Fruit fly (Drosophila melanogaster): ENCODE results near the gene AkhR.
A peak's percentile ranks its signal among the peaks of the same experiment; 100 is the strongest.

The AkhR gene

DNA sequence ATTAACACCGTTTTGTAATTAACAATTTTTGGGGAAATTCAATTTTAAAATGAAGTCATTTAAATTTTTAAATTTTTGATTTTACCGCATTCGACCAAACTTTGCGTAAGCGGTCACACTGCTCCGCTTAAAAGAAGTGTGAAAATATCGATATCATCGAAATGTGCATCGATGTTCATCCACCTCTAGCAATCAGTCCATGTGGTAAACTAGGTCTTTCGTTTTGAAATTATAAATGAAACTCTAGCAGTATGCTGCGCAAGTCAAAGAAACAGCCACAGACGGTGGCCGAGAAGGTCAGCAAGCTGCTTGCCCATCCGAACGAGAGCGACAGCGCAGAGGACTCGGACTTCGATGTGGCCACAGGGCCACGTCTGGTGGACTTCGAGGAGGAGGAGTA is 1.5 kb upstream of the AkhR start, which contains the start of gene Aatf (continued):
- no peak for TF ChIP-seq dpn (GFP tag; optimal IDR thresholded peaks at IDR 0.05)
- TF ChIP-seq CG4424 (GFP tag; optimal IDR thresholded peaks at IDR 0.05) = no peak
- no peak for TF ChIP-seq CG14014 (GFP tag; IDR thresholded peaks at IDR 0.05)
- no peak for TF ChIP-seq HLH3B (GFP tag; IDR thresholded peaks at IDR 0.05)
- TF ChIP-seq pb (GFP tag; optimal IDR thresholded peaks at IDR 0.05) = no peak
- no peak for TF ChIP-seq Dip2 (GFP tag; IDR thresholded peaks at IDR 0.05)
- no peak for TF ChIP-seq CTCF (GFP tag; optimal IDR thresholded peaks at IDR 0.05)
- no peak for TF ChIP-seq Rx (GFP tag; IDR thresholded peaks at IDR 0.05)
- no peak for TF ChIP-seq CG18619 (GFP tag; optimal IDR thresholded peaks at IDR 0.05)
- TF ChIP-seq az2 (GFP tag; optimal IDR thresholded peaks at IDR 0.05) = no peak
- no peak for TF ChIP-seq CG11696 (GFP tag; IDR thresholded peaks at IDR 0.05)
- no peak for TF ChIP-seq CG11247 (GFP tag; IDR thresholded peaks at IDR 0.05)
- TF ChIP-seq org-1 (GFP tag; optimal IDR thresholded peaks at IDR 0.05) = no peak
- no peak for TF ChIP-seq CG17359 (tag; optimal IDR thresholded peaks at IDR 0.05)
- no peak for TF ChIP-seq CG7987 (GFP tag; optimal IDR thresholded peaks at IDR 0.05)
- TF ChIP-seq CG13775 (GFP tag; optimal IDR thresholded peaks at IDR 0.05) = no peak
- peak; percentile 66 for TF ChIP-seq Max (GFP tag; optimal IDR thresholded peaks at IDR 0.05)
- no peak for TF ChIP-seq cwo (GFP tag; optimal IDR thresholded peaks at IDR 0.05)
- no peak for TF ChIP-seq CHES-1-like (GFP tag; optimal IDR thresholded peaks at IDR 0.05)
- no peak for TF ChIP-seq CG4282 (GFP tag; optimal IDR thresholded peaks at IDR 0.05)
- no peak for TF ChIP-seq Ada2b (GFP tag; IDR thresholded peaks at IDR 0.05)
- no peak for TF ChIP-seq CG10366 (GFP tag; IDR thresholded peaks at IDR 0.05)
- TF ChIP-seq gcm (GFP tag; optimal IDR thresholded peaks at IDR 0.05) = no peak
- TF ChIP-seq slp2 (GFP tag; optimal IDR thresholded peaks at IDR 0.05) = no peak
- no peak for TF ChIP-seq onecut (GFP tag; IDR thresholded peaks at IDR 0.05)
- TF ChIP-seq CG18262 (tag; optimal IDR thresholded peaks at IDR 0.05) = no peak
- TF ChIP-seq CG17186 (GFP tag; optimal IDR thresholded peaks at IDR 0.05) = peak; percentile 72
- no peak for TF ChIP-seq CrebB (tag; optimal IDR thresholded peaks at IDR 0.05)
- TF ChIP-seq phol (tag; optimal IDR thresholded peaks at IDR 0.05) = peak; percentile 37
- no peak for TF ChIP-seq Xrp1 (GFP tag; IDR thresholded peaks at IDR 0.05)
- TF ChIP-seq ap (GFP tag; IDR thresholded peaks at IDR 0.05) = no peak
- TF ChIP-seq D (optimal IDR thresholded peaks at IDR 0.05) = no peak
- no peak for TF ChIP-seq D (GFP tag; optimal IDR thresholded peaks at IDR 0.05)
- TF ChIP-seq CG7963 (GFP tag; IDR thresholded peaks at IDR 0.05; ENCODE audit: partially characterized antibody) = peak; percentile 71; the same call in 2 of the 3 replicates
- TF ChIP-seq zen2 (GFP tag; IDR thresholded peaks at IDR 0.05; ENCODE audit: partially characterized antibody) = peak; percentile 77
- TF ChIP-seq CG1647 (GFP tag; optimal IDR thresholded peaks at IDR 0.05) = no peak
- TF ChIP-seq Eip74EF (GFP tag; optimal IDR thresholded peaks at IDR 0.05) = no peak
- TF ChIP-seq sens (GFP tag) = peak; percentile 77
- TF ChIP-seq kah (GFP tag; optimal IDR thresholded peaks at IDR 0.05) = no peak
- peak; percentile 90 for TF ChIP-seq CG9797 (GFP tag; optimal IDR thresholded peaks at IDR 0.05)
- no peak for TF ChIP-seq CG5180 (GFP tag; optimal IDR thresholded peaks at IDR 0.05)
- TF ChIP-seq CG7357 (GFP tag; IDR thresholded peaks at IDR 0.05) = no peak
- no peak for TF ChIP-seq CG4820 (GFP tag; optimal IDR thresholded peaks at IDR 0.05)
- no peak for TF ChIP-seq eyg (GFP tag; optimal IDR thresholded peaks at IDR 0.05)
- TF ChIP-seq C15 (GFP tag; IDR thresholded peaks at IDR 0.05) = no peak
- no peak for TF ChIP-seq cato (GFP tag; optimal IDR thresholded peaks at IDR 0.05; ENCODE audit: borderline replicate concordance)
- no peak for TF ChIP-seq bigmax (GFP tag; optimal IDR thresholded peaks at IDR 0.05)
- TF ChIP-seq CG7786 (GFP tag; optimal IDR thresholded peaks at IDR 0.05) = no peak
- peak; percentile 5 for TF ChIP-seq ems (GFP tag; optimal IDR thresholded peaks at IDR 0.05)
- no peak for TF ChIP-seq Awh (GFP tag; IDR thresholded peaks at IDR 0.05)
- no peak for TF ChIP-seq Deaf1 (tag; optimal IDR thresholded peaks at IDR 0.05)
- TF ChIP-seq CG34422 (GFP tag; IDR thresholded peaks at IDR 0.05) = peak; percentile 45; the same call in 1 of the 3 replicates
- no peak for TF ChIP-seq jumu (GFP tag; optimal IDR thresholded peaks at IDR 0.05)

All from whole organism, embryonic.